Fruit fly (Drosophila melanogaster) whole organism, embryonic: ENCODE data around the gene Oatp26F.

ENCODE experiments used
- Atf3 ChIP-seq: fragments of 200-800 bp; sonication (Bioruptor generic); optimal IDR thresholded peaks from 3 replicates; lab custom pipeline; 2016; ENCODE audit warnings: missing biosample characterization, missing genetic modification characterization
- B-H1 ChIP-seq: fragments of 200-800 bp; sonication (Bioruptor generic); IDR thresholded peaks from 3 replicates; pipeline ENCODE4 v1.3.6; 2022; ENCODE audit warnings: missing biosample characterization, missing genetic modification characterization
- CG10209 ChIP-seq: fragments of 200-800 bp; sonication (Bioruptor generic); optimal IDR thresholded peaks from 3 replicates; lab custom pipeline; 2017; ENCODE audit warnings: missing biosample characterization, mild to moderate bottlenecking, missing genetic modification characterization, missing genetic modification reagents
- CG10274 ChIP-seq: fragments of 200-800 bp; sonication (Bioruptor generic); optimal IDR thresholded peaks from 3 replicates; lab custom pipeline; 2017; ENCODE audit warnings: missing biosample characterization, mild to moderate bottlenecking, missing genetic modification characterization
- CG10431 ChIP-seq: fragments of 200-800 bp; sonication (Bioruptor generic); optimal IDR thresholded peaks from 3 replicates; lab custom pipeline; 2018; ENCODE audit warnings: missing biosample characterization, mild to moderate bottlenecking, missing genetic modification characterization
- CG10565 ChIP-seq: fragments of 200-800 bp; sonication (Bioruptor generic); optimal IDR thresholded peaks from 3 replicates; lab custom pipeline; 2016; ENCODE audit warnings: missing biosample characterization, mild to moderate bottlenecking, missing genetic modification characterization
- CG1233 ChIP-seq: fragments of 200-800 bp; sonication (Bioruptor generic); optimal IDR thresholded peaks from 4 replicates; lab custom pipeline; 2018; ENCODE audit warnings: missing biosample characterization, mild to moderate bottlenecking, missing genetic modification characterization
- CG14014 ChIP-seq: fragments of 200-800 bp; sonication (Bioruptor generic); IDR thresholded peaks from 2 replicates; pipeline ENCODE4 v1.3.6; 2022; ENCODE audit warnings: missing biosample characterization, missing genetic modification characterization
- CG15601 ChIP-seq: fragments of 200-800 bp; sonication (Bioruptor generic); optimal IDR thresholded peaks from 3 replicates; lab custom pipeline; 2019; ENCODE audit warnings: missing biosample characterization, mild to moderate bottlenecking, missing genetic modification characterization, moderate library complexity
- CG15696 ChIP-seq: fragments of 200-800 bp; sonication (Bioruptor generic); optimal IDR thresholded peaks from 2 replicates; lab custom pipeline; 2019; ENCODE audit warnings: missing biosample characterization, mild to moderate bottlenecking, missing genetic modification characterization, moderate library complexity
- CG1647 ChIP-seq: fragments of 200-800 bp; sonication (Bioruptor generic); optimal IDR thresholded peaks from 3 replicates; lab custom pipeline; 2016; ENCODE audit warnings: missing biosample characterization, missing genetic modification characterization
- CG16863 ChIP-seq: fragments of 200-800 bp; sonication (Bioruptor generic); optimal IDR thresholded peaks from 3 replicates; lab custom pipeline; 2016; ENCODE audit warnings: missing biosample characterization, missing genetic modification characterization
- CG17385 ChIP-seq: fragments of 200-800 bp; sonication (Bioruptor generic); optimal IDR thresholded peaks from 3 replicates; lab custom pipeline; 2018; ENCODE audit warnings: missing biosample characterization, mild to moderate bottlenecking, missing genetic modification characterization
- CG17612 ChIP-seq: fragments of 200-800 bp; sonication (Bioruptor generic); IDR thresholded peaks from 2 replicates; pipeline ENCODE4 v1.3.6; 2022; ENCODE audit warnings: missing biosample characterization, missing genetic modification characterization
- CG2120 ChIP-seq: fragments of 200-800 bp; sonication (Bioruptor generic); optimal IDR thresholded peaks from 3 replicates; lab custom pipeline; 2016; ENCODE audit warnings: missing biosample characterization, missing genetic modification characterization
- CG2875 ChIP-seq: fragments of 200-800 bp; sonication (Bioruptor generic); optimal IDR thresholded peaks from 2 replicates; lab custom pipeline; 2017; ENCODE audit warnings: missing biosample characterization, mild to moderate bottlenecking, missing genetic modification characterization, missing genetic modification reagents
- CG30431 ChIP-seq: fragments of 200-800 bp; sonication (Bioruptor generic); optimal IDR thresholded peaks from 2 replicates; lab custom pipeline; 2017; ENCODE audit warnings: missing biosample characterization, missing genetic modification characterization
- CG32532 ChIP-seq: fragments of 200-800 bp; sonication (Bioruptor generic); IDR thresholded peaks from 2 replicates; pipeline ENCODE4 v1.3.6; 2022; ENCODE audit warnings: missing biosample characterization, missing genetic modification characterization
- CG33213 ChIP-seq: fragments of 200-800 bp; sonication (Bioruptor generic); optimal IDR thresholded peaks from 3 replicates; lab custom pipeline; 2016; ENCODE audit warnings: missing biosample characterization, missing genetic modification characterization
- CG6272 ChIP-seq: fragments of 200-800 bp; sonication (Bioruptor generic); IDR thresholded peaks from 2 replicates; pipeline ENCODE4 v1.3.6; 2022; ENCODE audit warnings: missing biosample characterization, missing genetic modification characterization
- CG6683 ChIP-seq: fragments of 200-800 bp; sonication (Bioruptor generic); optimal IDR thresholded peaks from 2 replicates; lab custom pipeline; 2017; ENCODE audit warnings: missing biosample characterization, mild to moderate bottlenecking, missing genetic modification characterization, missing genetic modification reagents
- CG6854 ChIP-seq: fragments of 200-800 bp; sonication (Bioruptor generic); optimal IDR thresholded peaks from 3 replicates; lab custom pipeline; 2017; ENCODE audit warnings: missing biosample characterization, mild to moderate bottlenecking, missing genetic modification characterization
- CG7928 ChIP-seq: fragments of 200-800 bp; sonication (Bioruptor generic); optimal IDR thresholded peaks from 2 replicates; lab custom pipeline; 2017; ENCODE audit warnings: missing biosample characterization, mild to moderate bottlenecking, missing genetic modification characterization
- CG8765 ChIP-seq: fragments of 200-800 bp; sonication (Bioruptor generic); IDR thresholded peaks from 2 replicates; pipeline ENCODE4 v1.3.6; 2022; ENCODE audit warnings: missing biosample characterization, missing genetic modification characterization
- CTCF ChIP-seq: fragments of 200-800 bp; sonication (Bioruptor generic); optimal IDR thresholded peaks from 2 replicates; lab custom pipeline; 2017; ENCODE audit warnings: missing biosample characterization, mild to moderate bottlenecking, missing genetic modification characterization, moderate library complexity
- Dbx ChIP-seq: fragments of 200-800 bp; sonication (Bioruptor generic); IDR thresholded peaks from 3 replicates; pipeline ENCODE4 v1.3.6; 2022; ENCODE audit warnings: missing biosample characterization, missing genetic modification characterization
- Dp ChIP-seq: fragments of 200-800 bp; sonication (Bioruptor generic); optimal IDR thresholded peaks from 2 replicates; lab custom pipeline; 2018; ENCODE audit warnings: missing biosample characterization, mild to moderate bottlenecking, missing genetic modification characterization, moderate library complexity
- ERR ChIP-seq: fragments of 200-800 bp; sonication (Bioruptor generic); optimal IDR thresholded peaks from 2 replicates; lab custom pipeline; 2016; ENCODE audit warnings: missing biosample characterization, missing genetic modification characterization
- Hey ChIP-seq: fragments of 200-800 bp; sonication (Bioruptor generic); optimal IDR thresholded peaks from 3 replicates; lab custom pipeline; 2018; ENCODE audit warnings: missing biosample characterization, mild to moderate bottlenecking, missing genetic modification characterization
- Hr3 ChIP-seq: fragments of 200-800 bp; sonication (Bioruptor generic); optimal IDR thresholded peaks from 3 replicates; lab custom pipeline; 2016; ENCODE audit warnings: missing biosample characterization, missing genetic modification characterization
- Kr ChIP-seq: fragments of 200-800 bp; sonication (Bioruptor generic); optimal IDR thresholded peaks from 2 replicates; lab custom pipeline; 2017; ENCODE audit warnings: missing biosample characterization, mild to moderate bottlenecking, missing genetic modification characterization
- Oli ChIP-seq: fragments of 200-800 bp; sonication (Bioruptor generic); optimal IDR thresholded peaks from 2 replicates; lab custom pipeline; 2018; ENCODE audit warnings: missing biosample characterization, mild to moderate bottlenecking, missing genetic modification characterization, moderate library complexity
- Ravus ChIP-seq: fragments of 200-800 bp; sonication (Bioruptor generic); IDR thresholded peaks from 2 replicates; pipeline ENCODE4 v1.3.6; 2022; ENCODE audit warnings: missing biosample characterization, missing genetic modification characterization
- Side ChIP-seq: fragments of 200-800 bp; sonication (Bioruptor generic); optimal IDR thresholded peaks from 2 replicates; lab custom pipeline; 2016; ENCODE audit warnings: missing biosample characterization, missing genetic modification characterization
- Sox102F ChIP-seq: fragments of 200-800 bp; sonication (Bioruptor generic); optimal IDR thresholded peaks from 2 replicates; lab custom pipeline; 2018; ENCODE audit warnings: missing biosample characterization, mild to moderate bottlenecking, missing genetic modification characterization, moderate library complexity
- bbx ChIP-seq: fragments of 200-800 bp; sonication (Bioruptor generic); IDR thresholded peaks from 2 replicates; pipeline ENCODE4 v1.3.6; 2022; ENCODE audit warnings: missing biosample characterization, missing genetic modification characterization; ENCODE audit not compliant: partially characterized antibody
- dimm ChIP-seq: fragments of 200-800 bp; sonication (Bioruptor generic); IDR thresholded peaks from 2 replicates; pipeline ENCODE4 v1.3.6; 2022; ENCODE audit warnings: missing biosample characterization, missing genetic modification characterization
- dysf ChIP-seq: fragments of 200-800 bp; sonication (Bioruptor generic); IDR thresholded peaks from 3 replicates; pipeline ENCODE4 v1.3.6; 2022; ENCODE audit warnings: missing biosample characterization, missing genetic modification characterization
- fd3F ChIP-seq: fragments of 200-800 bp; sonication (Bioruptor generic); optimal IDR thresholded peaks from 2 replicates; lab custom pipeline; 2018; ENCODE audit warnings: missing biosample characterization, mild to moderate bottlenecking, missing genetic modification characterization, moderate library complexity
- gem ChIP-seq: fragments of 200-800 bp; sonication (Bioruptor generic); optimal IDR thresholded peaks from 2 replicates; lab custom pipeline; 2019; ENCODE audit warnings: missing biosample characterization, mild to moderate bottlenecking, missing genetic modification characterization, moderate library complexity
- ind ChIP-seq: fragments of 200-800 bp; sonication (Bioruptor generic); optimal IDR thresholded peaks from 3 replicates; lab custom pipeline; 2016; ENCODE audit warnings: missing biosample characterization, missing genetic modification characterization
- jing ChIP-seq: fragments of 200-800 bp; sonication (Bioruptor generic); optimal IDR thresholded peaks from 2 replicates; lab custom pipeline; 2018; ENCODE audit warnings: missing biosample characterization, mild to moderate bottlenecking, missing genetic modification characterization
- maf-S ChIP-seq: fragments of 200-800 bp; sonication (Bioruptor generic); optimal IDR thresholded peaks from 2 replicates; lab custom pipeline; 2016; ENCODE audit warnings: missing biosample characterization, missing genetic modification characterization
- mirr ChIP-seq: fragments of 200-800 bp; sonication (Bioruptor generic); optimal IDR thresholded peaks from 3 replicates; lab custom pipeline; 2018; ENCODE audit warnings: missing biosample characterization, mild to moderate bottlenecking, missing genetic modification characterization
- nau ChIP-seq: fragments of 200-800 bp; sonication (Bioruptor generic); optimal IDR thresholded peaks from 3 replicates; lab custom pipeline; 2017; ENCODE audit warnings: missing biosample characterization, mild to moderate bottlenecking, missing genetic modification characterization, missing genetic modification reagents
- nerfin-2 ChIP-seq: fragments of 200-800 bp; sonication (Bioruptor generic); IDR thresholded peaks from 2 replicates; pipeline ENCODE4 v1.3.6; 2022; ENCODE audit warnings: missing biosample characterization, missing genetic modification characterization; ENCODE audit not compliant: partially characterized antibody
- sqz ChIP-seq: fragments of 200-800 bp; sonication (Bioruptor generic); optimal IDR thresholded peaks from 3 replicates; lab custom pipeline; 2018; ENCODE audit warnings: missing biosample characterization, mild to moderate bottlenecking, missing genetic modification characterization
- tap ChIP-seq: fragments of 200-800 bp; optimal IDR thresholded peaks from 3 replicates; lab custom pipeline; 2019; ENCODE audit warnings: missing biosample characterization, mild to moderate bottlenecking, missing genetic modification characterization, moderate library complexity
- wor ChIP-seq: fragments of 200-800 bp; sonication (Bioruptor generic); IDR thresholded peaks from 2 replicates; pipeline ENCODE4 v1.3.6; 2022; ENCODE audit warnings: missing biosample characterization, missing genetic modification characterization
- yki ChIP-seq: fragments of >200 bp; optimal IDR thresholded peaks from 3 replicates; lab custom pipeline; 2018
- zen2 ChIP-seq: fragments of 200-800 bp; sonication (Bioruptor generic); IDR thresholded peaks from 3 replicates; pipeline ENCODE4 v1.3.6; 2022; ENCODE audit warnings: missing biosample characterization, missing genetic modification characterization; ENCODE audit not compliant: partially characterized antibody

Oatp26F gene

DNA sequence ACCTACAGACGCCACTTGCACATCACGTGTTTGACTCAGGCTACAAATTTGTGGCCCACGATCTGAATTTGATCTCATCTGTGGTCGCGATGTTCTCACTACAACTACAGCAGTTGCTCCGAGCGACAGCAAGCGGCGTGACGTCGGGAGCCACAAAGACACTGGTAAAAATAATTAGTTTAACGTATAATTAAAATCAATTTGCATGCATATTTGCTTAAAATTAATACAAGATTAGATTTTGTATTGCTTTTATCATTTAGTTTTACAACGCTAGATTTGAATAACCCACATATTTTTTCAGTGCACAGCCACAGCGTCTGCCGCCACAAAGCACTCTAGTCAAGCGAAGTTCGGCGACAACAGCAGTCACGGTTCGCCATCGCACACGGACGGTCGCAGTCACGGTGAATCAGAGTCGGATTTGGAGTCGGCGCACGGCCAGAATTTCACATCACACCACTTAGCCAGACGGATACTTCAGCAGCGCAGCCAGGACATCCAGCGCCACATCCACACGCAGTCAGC lies 19.7 kb downstream of the Oatp26F start (continued):
- TF ChIP-seq Atf3 (GFP tag; lab: Kevin White, UChicago) (peak; percentile 100), wor (GFP tag; lab: Robert Waterston, UW) (peak; percentile 100), Kr (GFP tag; lab: Kevin White, UChicago) (peak; percentile 96), bbx (peak; percentile 64; the same call in 1 of the 2 replicates), sqz (GFP tag; lab: Kevin White, UChicago) (peak; percentile 100), Dbx (peak; percentile 100), CG15696 (tag; lab: Kevin White, UChicago) (peak; percentile 100), CG10209 (GFP tag; lab: Kevin White, UChicago) (peak; percentile 100), Side (GFP tag; lab: Kevin White, UChicago) (peak; percentile 100), CG15601 (tag; lab: Kevin White, UChicago) (peak; percentile 100), jing (GFP tag; lab: Kevin White, UChicago) (peak; percentile 100), Sox102F (GFP tag; lab: Kevin White, UChicago) (peak; percentile 100), CG14014 (GFP tag; lab: Robert Waterston, UW) (peak; percentile 100), CG10274 (GFP tag; lab: Kevin White, UChicago) (peak; percentile 98), CG7928 (GFP tag; lab: Kevin White, UChicago) (peak; percentile 95), CG10431 (GFP tag; lab: Kevin White, UChicago) (peak; percentile 99), CTCF (peak; percentile 86), CG33213 (GFP tag; lab: Kevin White, UChicago) (peak; percentile 100), mirr (peak; percentile 100), tap (tag; lab: Kevin White, UChicago) (peak; percentile 100), CG16863 (GFP tag; lab: Kevin White, UChicago) (peak; percentile 100), maf-S (GFP tag; lab: Kevin White, UChicago) (peak; percentile 100), Hey (tag; lab: Kevin White, UChicago) (peak; percentile 100), CG17385 (GFP tag; lab: Kevin White, UChicago) (peak; percentile 100), CG2875 (GFP tag; lab: Kevin White, UChicago) (peak; percentile 100), Hr3 (GFP tag; lab: Kevin White, UChicago) (peak; percentile 100), Ravus (GFP tag; lab: Robert Waterston, UW) (peak; percentile 100), CG32532 (GFP tag; lab: Robert Waterston, UW) (peak; percentile 100), nau (GFP tag; lab: Kevin White, UChicago) (peak; percentile 100), CG1647 (GFP tag; lab: Kevin White, UChicago) (peak; percentile 100), CG8765 (GFP tag; lab: Robert Waterston, UW) (peak; percentile 100), CG30431 (peak; percentile 100), CG2120 (GFP tag; lab: Kevin White, UChicago) (peak; percentile 100), CG6272 (GFP tag; lab: Robert Waterston, UW) (peak; percentile 100), CG17612 (peak; percentile 100), nerfin-2 (GFP tag; lab: Robert Waterston, UW) (no peak), CG10565 (GFP tag; lab: Kevin White, UChicago) (peak; percentile 99), ind (GFP tag; lab: Kevin White, UChicago) (peak; percentile 100), CG1233 (GFP tag; lab: Kevin White, UChicago) (peak; percentile 100), CG6854 (GFP tag; lab: Kevin White, UChicago) (peak; percentile 100), fd3F (GFP tag; lab: Kevin White, UChicago) (peak; percentile 100), Dp (GFP tag; lab: Kevin White, UChicago) (peak; percentile 64), B-H1 (GFP tag; lab: Robert Waterston, UW) (peak; percentile 100), dysf (GFP tag; lab: Robert Waterston, UW) (peak; percentile 100), yki (lab: Kevin White, UChicago) (no peak), dimm (GFP tag; lab: Robert Waterston, UW) (peak; percentile 100), zen2 (GFP tag; lab: Robert Waterston, UW) (no peak), gem (peak; percentile 100), ERR (peak; percentile 100), Oli (tag; lab: Kevin White, UChicago) (peak; percentile 100), CG6683 (peak; percentile 100)
